Worm (Caenorhabditis elegans): ENCODE data around the gene pxd-1.

DNA sequence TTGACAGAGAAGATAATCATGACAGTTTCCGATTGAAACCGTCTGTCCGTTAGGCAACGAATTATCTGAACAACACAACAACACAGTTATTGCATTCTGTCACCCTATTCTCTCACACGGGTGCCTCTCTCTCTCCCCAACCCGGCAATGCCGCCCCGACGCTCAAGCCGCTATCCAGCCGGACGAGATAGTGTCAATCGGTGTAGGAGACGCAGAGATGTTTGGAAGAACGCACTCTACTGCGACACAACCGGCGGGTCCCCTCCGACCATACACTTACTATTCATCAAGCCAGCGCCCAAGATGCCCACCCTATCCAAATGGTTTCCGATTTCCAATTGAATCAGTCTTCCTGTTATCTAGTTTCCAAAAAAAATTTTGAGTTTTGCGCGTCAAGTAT, 4.2 kb downstream of the pxd-1 start:
- TF ChIP-seq ets-4 (GFP tag; optimal IDR thresholded peaks at IDR 0.05): no peak
- no peak for TF ChIP-seq lir-1 (GFP tag; conservative IDR thresholded peaks at IDR 0.05)
- TF ChIP-seq nhr-120 (GFP tag; IDR thresholded peaks at IDR 0.05): no peak
- TF ChIP-seq him-1 (tag; optimal IDR thresholded peaks at IDR 0.05): no peak
- TF ChIP-seq pbrm-1 (GFP tag; IDR thresholded peaks at IDR 0.05): no peak
- TF ChIP-seq Y79H2A.3 (GFP tag; conservative IDR thresholded peaks at IDR 0.05): no peak
- TF ChIP-seq B0019.2 (GFP tag; conservative IDR thresholded peaks at IDR 0.05): no peak
- TF ChIP-seq unc-62 (GFP tag; optimal IDR thresholded peaks at IDR 0.05): no peak
- no peak for TF ChIP-seq xnd-1 (tag; optimal IDR thresholded peaks at IDR 0.05)
- TF ChIP-seq Y56A3A.18 (GFP tag; IDR thresholded peaks at IDR 0.05): no peak
- TF ChIP-seq cebp-1 (GFP tag; IDR thresholded peaks at IDR 0.05): no peak
- no peak for TF ChIP-seq cebp-1 (tag; optimal IDR thresholded peaks at IDR 0.05)
- TF ChIP-seq K11D2.4 (GFP tag; IDR thresholded peaks at IDR 0.05): no peak
- TF ChIP-seq hlh-26 (GFP tag; conservative IDR thresholded peaks at IDR 0.05): no peak
